Worm (Caenorhabditis elegans) whole organism, L2 larva: ENCODE results near the gene nhr-208.

Source experiments
- ZK546.5 ChIP-seq: sonication (generic microtip); optimal IDR thresholded peaks from 2 replicates; lab custom pipeline; 2017; ENCODE audit warnings: missing biosample characterization, missing genetic modification characterization
- ama-1 ChIP-seq: fragments of 150-350 bp; optimal IDR thresholded peaks from 2 replicates; lab custom pipeline; 2018; ENCODE audit warnings: inconsistent platforms
- ceh-16 ChIP-seq: fragments of 150-350 bp; optimal IDR thresholded peaks from 2 replicates; lab custom pipeline; 2014; ENCODE audit warnings: missing biosample characterization, missing genetic modification characterization
- dmd-4 ChIP-seq: sonication (generic microtip); optimal IDR thresholded peaks from 2 replicates; lab custom pipeline; 2017; ENCODE audit warnings: missing biosample characterization, missing genetic modification characterization
- elt-1 ChIP-seq: fragments of 150-350 bp; optimal IDR thresholded peaks from 2 replicates; lab custom pipeline; 2014; ENCODE audit warnings: missing biosample characterization, missing genetic modification characterization
- elt-3 ChIP-seq: sonication (generic microtip); optimal IDR thresholded peaks from 2 replicates; lab custom pipeline; 2017; ENCODE audit warnings: missing biosample characterization, missing genetic modification characterization
- mdl-1 ChIP-seq, 2 experiments: fragments of 150-350 bp in 1 of 2; sonication (generic microtip) in 1 of 2; optimal IDR thresholded peaks; 2 replicates each; lab custom pipeline; 2017; ENCODE audit warnings: missing biosample characterization in 2 of 2, missing genetic modification characterization in 2 of 2
- nhr-77 ChIP-seq: fragments of 150-350 bp; optimal IDR thresholded peaks from 2 replicates; lab custom pipeline; 2014; ENCODE audit warnings: missing biosample characterization, missing genetic modification characterization
- snpc-4 ChIP-seq: fragments of 150-350 bp; optimal IDR thresholded peaks from 2 replicates; lab custom pipeline; 2014; ENCODE audit warnings: missing biosample characterization, missing genetic modification characterization
- unc-62 ChIP-seq: fragments of 150-350 bp; optimal IDR thresholded peaks from 2 replicates; lab custom pipeline; 2014; ENCODE audit warnings: missing biosample characterization, missing genetic modification reagents, missing genetic modification characterization
- ztf-11 ChIP-seq: sonication (generic microtip); optimal IDR thresholded peaks from 2 replicates; lab custom pipeline; 2017; ENCODE audit warnings: missing biosample characterization, missing genetic modification characterization

DNA sequence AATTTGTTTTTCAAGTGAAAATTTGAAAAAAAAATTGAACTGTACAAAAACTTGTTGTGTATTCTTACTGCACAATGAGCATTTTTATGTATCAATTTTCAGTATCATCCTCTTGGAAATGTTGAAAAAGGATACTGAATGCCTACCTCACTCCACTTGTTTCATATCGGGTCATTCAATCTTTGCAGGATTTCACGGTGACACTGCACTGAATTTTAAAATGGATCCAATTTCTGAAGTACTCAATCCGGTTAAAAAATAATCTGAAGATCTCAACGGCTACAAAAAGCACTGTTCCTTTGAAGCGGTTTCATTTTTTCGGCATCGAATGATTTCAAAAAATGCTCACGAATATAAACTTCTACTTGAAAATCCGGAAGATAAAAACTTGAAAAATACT, 43.8 kb downstream of the nhr-208 start:
- no peak for TF ChIP-seq unc-62
- TF ChIP-seq ceh-16 (tag; lab: Kevin White, UChicago), result no peak
- no peak for TF ChIP-seq elt-3
- TF ChIP-seq snpc-4 (tag; lab: Kevin White, UChicago), result no peak
- TF ChIP-seq nhr-77 (tag; lab: Kevin White, UChicago), result no peak
- TF ChIP-seq elt-1 (tag; lab: Kevin White, UChicago), result no peak
- no peak for TF ChIP-seq dmd-4 (tag; lab: Kevin White, UChicago)
- no peak for TF ChIP-seq ama-1 (lab: Kevin White, UChicago)
- no peak for TF ChIP-seq ztf-11 (tag; lab: Kevin White, UChicago)
- TF ChIP-seq mdl-1 (tag; optimal IDR thresholded peaks at IDR 0.05; lab: Kevin White, UChicago), result no peak
- TF ChIP-seq ZK546.5 (tag; lab: Kevin White, UChicago), result no peak
